Worm (Caenorhabditis elegans) whole organism, L4/young adult: ENCODE results near the gene srx-22.

Experiments
- W03F9.2 ChIP-seq: fragments of 150-350 bp; optimal IDR thresholded peaks from 2 replicates; lab custom pipeline; 2014; ENCODE audit warnings: missing biosample characterization, missing genetic modification characterization
- dao-5 ChIP-seq: sonication (generic microtip); optimal IDR thresholded peaks from 2 replicates; lab custom pipeline; 2016; ENCODE audit warnings: missing genotype, missing genetic modification characterization, moderate library complexity, missing compliant biosample characterization
- him-1 ChIP-seq: sonication (generic microtip); optimal IDR thresholded peaks from 2 replicates; lab custom pipeline; 2016; ENCODE audit warnings: missing genotype, missing genetic modification reagents, missing genetic modification characterization, missing compliant biosample characterization

Gene srx-22

DNA sequence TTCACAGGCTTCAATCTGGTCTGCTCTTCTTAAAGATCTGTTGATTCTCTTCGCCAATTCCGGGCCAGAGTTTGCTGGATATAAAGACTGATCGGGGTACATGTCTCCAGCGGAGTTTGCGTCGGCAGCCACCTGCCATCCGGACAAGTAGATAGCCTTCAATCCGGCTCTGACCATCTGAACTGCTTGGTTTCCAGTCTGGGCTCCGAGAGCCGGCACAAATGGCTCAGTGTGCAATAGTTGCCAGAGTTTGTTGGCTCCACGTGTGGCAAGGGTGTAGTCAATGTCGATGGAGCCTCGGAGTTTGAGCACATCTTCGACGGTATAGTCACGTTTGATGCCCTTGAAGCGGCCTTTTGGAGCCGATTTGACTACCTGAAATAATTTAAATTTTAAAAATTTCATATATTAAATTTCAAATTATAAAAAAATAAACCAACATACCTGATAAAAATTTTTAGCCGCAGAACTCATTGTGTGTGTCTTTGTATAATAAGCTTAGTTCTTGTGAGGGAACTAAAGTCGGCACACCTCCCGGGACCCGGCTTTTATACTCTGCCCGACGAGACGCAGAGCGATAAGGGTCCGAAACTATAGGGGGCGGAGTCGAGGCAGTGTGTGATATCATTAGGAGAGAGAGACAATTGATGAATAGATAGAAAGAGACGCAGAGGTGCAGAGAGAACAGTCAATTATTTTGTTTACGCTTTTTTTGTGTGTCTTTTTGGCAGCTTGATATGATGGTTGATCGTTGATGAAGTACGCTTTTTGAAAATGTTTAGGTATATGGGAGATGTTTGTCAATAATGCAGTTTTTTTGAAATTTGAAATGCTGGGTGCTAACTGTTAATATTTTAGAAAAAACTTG, 48.0 kb downstream of the srx-22 start, which contains the start of the genes icl-1 and srh-2:
TSS of gene icl-1 (minus strand) at position 521 of the 868 bp plus-strand sequence.
TSS of gene srh-2 (plus strand) at position 818 of the 868 bp plus-strand sequence.
- TF ChIP-seq W03F9.2: peak; percentile 3
- no peak for TF ChIP-seq him-1

DNA sequence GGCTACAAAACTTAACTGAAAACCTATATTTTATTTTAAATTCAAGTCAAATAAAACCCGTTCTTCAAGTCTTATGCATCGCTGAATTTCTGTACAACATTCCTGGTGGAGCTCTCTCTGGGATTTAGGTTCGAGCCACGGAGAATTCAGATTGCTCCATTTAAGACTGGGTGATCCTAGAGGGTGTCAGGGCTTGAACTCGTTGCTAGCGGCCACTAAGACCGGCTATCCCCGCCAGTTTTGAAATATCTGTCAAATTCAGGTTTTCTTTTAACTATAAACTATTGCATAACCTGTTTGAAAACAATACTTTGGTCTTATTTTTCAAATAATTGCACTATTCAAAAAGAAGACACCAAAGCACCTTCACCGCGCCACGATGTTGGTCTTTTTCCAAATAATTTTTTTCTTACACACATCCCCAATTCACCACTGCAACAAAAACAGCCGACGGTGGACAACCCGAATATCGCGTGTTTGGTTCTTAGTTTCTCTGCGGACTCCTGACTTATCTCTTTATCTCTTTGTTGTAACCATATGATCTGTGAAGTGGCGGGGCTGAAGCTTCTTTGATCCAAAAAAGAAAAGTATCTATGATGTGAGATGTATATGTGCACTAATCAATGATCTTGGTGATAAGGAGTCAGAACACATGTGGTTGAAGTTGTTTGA, 49.2 kb downstream of the srx-22 start:
- no peak for TF ChIP-seq dao-5 (tag; lab: Kevin White, UChicago)

DNA sequence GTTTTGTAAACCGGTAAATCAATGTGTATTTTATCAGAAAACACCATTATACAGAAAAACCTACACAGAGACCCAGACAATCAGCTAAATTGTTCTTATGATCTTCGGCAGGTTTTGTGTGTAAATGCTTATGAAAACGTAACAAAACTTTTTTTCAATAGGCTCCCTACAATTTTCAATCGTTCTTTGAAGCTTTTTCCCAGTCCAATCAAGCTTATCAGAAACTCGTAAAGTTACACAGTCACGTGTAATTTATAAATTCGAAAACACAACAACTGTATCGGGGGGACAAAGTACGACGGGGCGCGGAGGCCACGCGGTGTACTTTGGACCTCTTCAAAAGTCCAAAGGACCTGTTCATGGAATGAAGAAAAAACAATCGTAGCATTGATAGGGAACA, 50.5 kb downstream of the srx-22 start:
- TF ChIP-seq dao-5 (tag; lab: Kevin White, UChicago): no peak
- TF ChIP-seq him-1: no peak
- TF ChIP-seq W03F9.2: peak; percentile 38
